Worm (Caenorhabditis elegans) whole organism, midembryonic: ENCODE measurements around the gene fbxa-22.

Experiments
- cog-1 ChIP-seq: sonication (generic microtip); optimal IDR thresholded peaks from 2 replicates; lab custom pipeline; 2016; ENCODE audit warnings: missing genetic modification characterization, missing compliant biosample characterization
- ref-1 ChIP-seq: fragments of 200-800 bp; sonication (Bioruptor generic); conservative IDR thresholded peaks from 2 replicates; pipeline ENCODE4 v1.3.6; 2022; ENCODE audit warnings: missing genetic modification reagents, missing genetic modification characterization, missing compliant biosample characterization

ce11 chrIII:916897-917296 lies 21.8 kb upstream of the fbxa-22 start, which contains the start of gene idpp-13:
- no peak for TF ChIP-seq ref-1 (GFP tag; lab: Robert Waterston, UW)
- TF ChIP-seq cog-1 (tag; lab: Kevin White, UChicago): no peak
